Worm (Caenorhabditis elegans): ENCODE measurements around the gene dhs-27.

The dhs-27 gene

DNA sequence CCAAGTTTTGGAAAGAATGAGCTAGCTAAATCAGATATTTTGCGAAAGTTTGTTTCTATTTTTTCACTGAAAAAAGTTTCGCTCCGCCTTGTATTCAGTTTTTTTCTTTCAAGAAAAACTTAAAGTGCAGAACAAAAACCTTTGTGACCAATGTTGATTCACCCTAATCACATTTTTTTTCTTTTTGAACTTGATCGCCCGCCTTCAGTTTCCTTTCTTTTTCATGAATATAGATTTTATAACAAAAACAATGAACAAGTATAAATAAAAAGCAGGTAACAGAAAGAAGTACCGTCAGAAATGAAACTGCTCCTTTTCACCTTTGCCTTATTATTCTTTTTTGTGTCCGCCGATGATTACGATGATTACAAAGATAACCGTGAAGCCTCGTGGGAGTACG is 29.0 kb upstream of the dhs-27 start, which contains the start of gene ZK813.2:
ZK813.2 (plus strand) TSS at position 301 of the 400 bp plus-strand sequence.
- TF ChIP-seq ama-1 (optimal IDR thresholded peaks at IDR 0.05) = no peak
- no peak for TF ChIP-seq F13C5.2 (tag; optimal IDR thresholded peaks at IDR 0.05)
- TF ChIP-seq hmbx-1 (tag; optimal IDR thresholded peaks at IDR 0.05) = no peak
- TF ChIP-seq scrt-1 (GFP tag; IDR thresholded peaks at IDR 0.05) = no peak
- TF ChIP-seq tbx-11 (GFP tag; IDR thresholded peaks at IDR 0.05) = no peak
- TF ChIP-seq pes-1 (GFP tag; IDR thresholded peaks at IDR 0.05) = no peak
- TF ChIP-seq ceh-13 (GFP tag; optimal IDR thresholded peaks at IDR 0.05) = no peak
- TF ChIP-seq hmg-4 (GFP tag; optimal IDR thresholded peaks at IDR 0.05) = no peak
- TF ChIP-seq tbx-37 (GFP tag; conservative IDR thresholded peaks at IDR 0.05) = no peak
- no peak for TF ChIP-seq hnd-1 (tag; optimal IDR thresholded peaks at IDR 0.05)
- TF ChIP-seq B0310.2 (tag; optimal IDR thresholded peaks at IDR 0.05) = no peak
- no peak for TF ChIP-seq sea-1 (GFP tag; conservative IDR thresholded peaks at IDR 0.05)
- TF ChIP-seq tra-4 (tag; optimal IDR thresholded peaks at IDR 0.05) = no peak
- TF ChIP-seq ceh-36 (tag; optimal IDR thresholded peaks at IDR 0.05) = no peak
- TF ChIP-seq aly-1 (tag; optimal IDR thresholded peaks at IDR 0.05) = no peak
- TF ChIP-seq flt-1 (GFP tag; IDR thresholded peaks at IDR 0.05) = no peak

DNA sequence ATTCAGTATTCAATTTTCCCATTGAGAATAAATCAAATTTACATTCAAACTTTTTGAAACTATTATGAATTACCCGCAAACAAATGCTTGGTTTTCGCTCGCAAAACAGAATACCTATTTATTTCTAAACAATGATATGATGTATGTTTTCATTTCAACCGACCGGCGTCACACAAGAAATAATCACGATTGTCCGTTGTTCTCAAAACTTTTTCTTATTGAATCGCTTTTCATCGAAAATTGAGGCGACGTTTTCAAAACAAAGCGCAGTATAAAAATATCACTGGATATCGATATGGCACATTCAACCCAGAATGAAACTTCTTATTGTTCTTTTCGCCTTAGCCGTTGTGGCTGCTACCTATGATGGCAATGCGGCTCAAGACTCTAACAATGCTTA is 27.0 kb upstream of the dhs-27 start, which contains the start of gene ZK813.3:
ZK813.3 (plus strand) TSS at position 301 of the 400 bp plus-strand sequence.
- no peak for TF ChIP-seq hnd-1 (tag; optimal IDR thresholded peaks at IDR 0.05)

- TF ChIP-seq hmg-4 (GFP tag; optimal IDR thresholded peaks at IDR 0.05) = no peak
Measured at ce11 chrX:3440308-3440707, 25.8 kb upstream of the dhs-27 start.

- TF ChIP-seq hmbx-1 (tag; optimal IDR thresholded peaks at IDR 0.05) (no peak), tbx-37 (GFP tag; conservative IDR thresholded peaks at IDR 0.05) (no peak), ets-7 (tag; optimal IDR thresholded peaks at IDR 0.05) (no peak), tbx-11 (GFP tag; IDR thresholded peaks at IDR 0.05) (no peak), scrt-1 (GFP tag; IDR thresholded peaks at IDR 0.05) (no peak), ceh-13 (GFP tag; optimal IDR thresholded peaks at IDR 0.05) (no peak), pes-1 (GFP tag; IDR thresholded peaks at IDR 0.05) (no peak), F13C5.2 (tag; optimal IDR thresholded peaks at IDR 0.05) (no peak), B0310.2 (tag; optimal IDR thresholded peaks at IDR 0.05) (no peak), ama-1 (optimal IDR thresholded peaks at IDR 0.05) (no peak), flt-1 (GFP tag; IDR thresholded peaks at IDR 0.05) (no peak), tra-4 (tag; optimal IDR thresholded peaks at IDR 0.05) (no peak), ceh-36 (tag; optimal IDR thresholded peaks at IDR 0.05) (no peak), aly-1 (tag; optimal IDR thresholded peaks at IDR 0.05) (no peak), hmg-4 (GFP tag; optimal IDR thresholded peaks at IDR 0.05) (no peak), hnd-1 (tag; optimal IDR thresholded peaks at IDR 0.05) (no peak), sea-1 (GFP tag; conservative IDR thresholded peaks at IDR 0.05) (no peak)
Measured at ce11 chrX:3439823-3440222, 25.3 kb upstream of the dhs-27 start.

DNA sequence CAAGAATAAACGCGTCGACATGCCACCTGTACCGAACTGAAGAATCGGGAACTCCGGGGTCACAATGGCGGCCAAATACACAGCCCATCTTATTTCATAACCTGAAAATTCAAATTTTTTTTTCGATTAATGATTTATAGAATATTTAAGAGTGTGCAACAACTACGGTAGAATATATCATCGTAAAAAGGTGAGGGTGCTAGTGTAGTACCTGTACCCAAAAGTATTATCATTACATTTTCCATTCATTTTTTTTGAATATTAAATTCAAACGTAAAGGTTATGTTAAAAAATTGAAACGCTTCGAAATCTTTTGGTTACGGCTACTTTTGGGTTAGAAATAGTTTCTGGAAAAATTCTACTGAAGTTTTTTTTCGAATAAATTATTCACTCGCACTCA is 15.5 kb upstream of the dhs-27 start, which contains the start of gene ZK813.4:
ZK813.4 (minus strand) TSS at position 101 of the 400 bp plus-strand sequence.
- no peak for TF ChIP-seq aly-1 (tag; optimal IDR thresholded peaks at IDR 0.05)
- TF ChIP-seq tbx-11 (GFP tag; IDR thresholded peaks at IDR 0.05) = no peak
- no peak for TF ChIP-seq tra-4 (tag; optimal IDR thresholded peaks at IDR 0.05)
- no peak for TF ChIP-seq hmg-4 (GFP tag; optimal IDR thresholded peaks at IDR 0.05)
- TF ChIP-seq B0310.2 (tag; optimal IDR thresholded peaks at IDR 0.05) = no peak
- no peak for TF ChIP-seq sea-1 (GFP tag; conservative IDR thresholded peaks at IDR 0.05)
- no peak for TF ChIP-seq pes-1 (GFP tag; IDR thresholded peaks at IDR 0.05)
- TF ChIP-seq scrt-1 (GFP tag; IDR thresholded peaks at IDR 0.05) = no peak
- TF ChIP-seq F13C5.2 (tag; optimal IDR thresholded peaks at IDR 0.05) = no peak

DNA sequence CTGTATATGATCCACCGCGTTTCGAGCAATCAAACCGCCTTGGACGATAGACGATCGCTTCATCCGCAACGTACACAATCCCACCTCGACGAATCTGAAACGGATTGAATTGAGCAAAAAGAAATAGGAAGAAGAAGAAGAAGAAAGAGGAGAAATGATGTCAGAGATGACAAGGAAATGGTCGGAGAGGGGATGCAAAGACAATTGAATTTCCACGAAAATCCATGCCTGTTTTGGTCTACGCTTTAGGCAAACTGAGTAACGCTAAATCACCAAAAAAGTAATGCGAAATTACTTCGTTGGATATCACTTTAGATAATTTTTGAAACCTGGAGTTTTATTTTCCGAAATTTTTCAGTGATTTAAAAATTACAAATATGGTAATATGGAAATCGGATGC is 14.6 kb upstream of the dhs-27 start:
- TF ChIP-seq ceh-13 (GFP tag; optimal IDR thresholded peaks at IDR 0.05) (no peak), hmg-4 (GFP tag; optimal IDR thresholded peaks at IDR 0.05) (no peak)

- TF ChIP-seq hnd-1 (tag; optimal IDR thresholded peaks at IDR 0.05) = no peak
- TF ChIP-seq flt-1 (GFP tag; IDR thresholded peaks at IDR 0.05) = no peak
- no peak for TF ChIP-seq aly-1 (tag; optimal IDR thresholded peaks at IDR 0.05)
- no peak for TF ChIP-seq scrt-1 (GFP tag; IDR thresholded peaks at IDR 0.05)
- TF ChIP-seq sea-1 (GFP tag; conservative IDR thresholded peaks at IDR 0.05) = no peak
- TF ChIP-seq F13C5.2 (tag; optimal IDR thresholded peaks at IDR 0.05) = no peak
Measured at ce11 chrX:3424516-3424915, 10.0 kb upstream of the dhs-27 start, which contains the start of gene ZK813.6. Gene ZK813.6, plus strand, starts transcription at chrX:3424816.

DNA sequence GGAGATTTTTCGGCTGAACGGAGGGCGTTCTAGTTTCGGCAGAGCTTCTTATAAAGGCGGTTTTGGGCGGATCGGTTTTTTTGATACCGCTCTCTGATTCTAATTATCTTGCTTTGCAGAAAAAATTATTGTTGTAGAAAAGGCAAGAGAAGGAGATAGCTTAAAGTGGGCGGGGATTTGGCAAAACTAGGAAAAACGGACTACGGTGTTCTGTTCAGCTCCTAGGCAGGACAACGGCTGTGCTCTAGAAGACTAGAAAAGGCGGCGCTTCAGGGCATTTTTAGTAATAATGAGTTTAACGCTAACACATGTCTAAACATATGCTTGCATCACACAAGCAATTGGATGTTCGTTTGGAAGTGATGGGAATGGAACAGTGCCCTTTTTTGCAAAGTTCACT is 4.6 kb upstream of the dhs-27 start, which contains the start of gene C04F6.7:
C04F6.7 (minus strand) TSS at position 101 of the 400 bp plus-strand sequence.
- TF ChIP-seq pes-1 (GFP tag; IDR thresholded peaks at IDR 0.05) (no peak), sea-1 (GFP tag; conservative IDR thresholded peaks at IDR 0.05) (no peak), ceh-36 (tag; optimal IDR thresholded peaks at IDR 0.05) (no peak), F13C5.2 (tag; optimal IDR thresholded peaks at IDR 0.05) (no peak), ceh-13 (GFP tag; optimal IDR thresholded peaks at IDR 0.05) (no peak), B0310.2 (tag; optimal IDR thresholded peaks at IDR 0.05) (no peak), tra-4 (tag; optimal IDR thresholded peaks at IDR 0.05) (no peak), flt-1 (GFP tag; IDR thresholded peaks at IDR 0.05) (no peak), hmbx-1 (tag; optimal IDR thresholded peaks at IDR 0.05) (no peak), hmg-4 (GFP tag; optimal IDR thresholded peaks at IDR 0.05) (no peak), ets-7 (tag; optimal IDR thresholded peaks at IDR 0.05) (no peak), ama-1 (optimal IDR thresholded peaks at IDR 0.05) (no peak), hnd-1 (tag; optimal IDR thresholded peaks at IDR 0.05) (no peak), scrt-1 (GFP tag; IDR thresholded peaks at IDR 0.05) (no peak), tbx-11 (GFP tag; IDR thresholded peaks at IDR 0.05) (no peak), aly-1 (tag; optimal IDR thresholded peaks at IDR 0.05) (no peak), tbx-37 (GFP tag; conservative IDR thresholded peaks at IDR 0.05) (no peak)
